Worm (Caenorhabditis elegans): ENCODE measurements around the gene srh-21.

Gene srh-21

DNA sequence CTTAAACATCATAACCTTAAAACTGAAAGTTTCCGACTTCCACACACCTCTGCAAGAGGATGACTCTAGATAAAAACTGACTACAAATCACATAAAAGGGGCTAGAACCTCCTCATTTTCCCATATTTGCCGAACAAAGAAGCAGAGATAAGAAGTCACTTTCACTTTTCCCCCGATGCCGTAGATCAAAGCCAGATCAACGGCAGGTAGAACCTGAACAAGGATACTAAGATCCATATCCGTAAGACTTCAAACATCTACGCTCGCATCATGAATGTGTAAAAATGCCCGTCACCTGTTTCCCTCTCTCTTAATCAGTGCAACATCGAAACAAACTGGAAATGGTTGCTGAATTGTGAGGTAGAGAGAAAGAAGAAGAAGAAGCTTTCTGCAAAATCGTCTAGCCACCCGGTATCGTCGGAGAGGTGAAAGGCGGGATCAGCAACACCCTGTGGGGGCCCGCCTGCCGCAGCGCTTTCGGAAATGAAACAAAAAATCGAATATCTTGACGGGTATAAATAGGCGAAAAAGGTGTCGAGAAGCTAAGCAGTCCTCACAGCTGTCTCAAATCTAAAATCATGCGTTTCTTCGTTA is 7.7 kb upstream of the srh-21 start, which contains the start of gene C02E7.6 (continued):
- no peak for TF ChIP-seq ceh-16 (tag; optimal IDR thresholded peaks at IDR 0.05)
- TF ChIP-seq pha-4 (tag; optimal IDR thresholded peaks at IDR 0.05), result no peak
- no peak for TF ChIP-seq hmg-11 (tag; optimal IDR thresholded peaks at IDR 0.05)

DNA sequence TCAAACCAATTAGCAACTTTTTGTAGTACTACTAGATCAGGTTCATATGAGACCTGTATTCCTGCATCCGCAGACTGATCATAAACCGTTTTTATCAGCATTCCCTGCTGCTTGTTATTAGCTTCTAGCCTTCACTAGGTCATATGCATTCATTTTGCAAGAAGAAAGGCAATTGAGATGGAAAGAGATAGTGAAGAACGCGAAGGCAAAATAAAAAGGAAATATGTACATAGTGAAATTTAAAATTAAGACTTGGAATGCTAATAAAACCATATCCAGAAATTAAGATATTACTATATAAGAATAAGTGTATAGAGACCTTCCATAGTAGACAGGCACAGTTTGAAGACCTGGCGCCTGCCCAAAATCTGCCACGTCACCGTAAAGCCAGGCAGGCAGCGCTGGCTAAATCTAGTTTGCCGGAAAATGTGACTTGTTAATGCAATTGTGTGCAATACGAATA is 5.8 kb upstream of the srh-21 start, which contains the start of the genes C02E7.8 and srh-23:
Gene C02E7.8 (minus strand): TSS at position 101 of the 463 bp plus-strand sequence.
Gene srh-23 (plus strand): TSS at position 413 of the 463 bp plus-strand sequence.
- no peak for TF ChIP-seq ZK546.5 (tag; optimal IDR thresholded peaks at IDR 0.05)
- TF ChIP-seq fkh-2 (tag; optimal IDR thresholded peaks at IDR 0.05), result no peak
- no peak for TF ChIP-seq ama-1 (optimal IDR thresholded peaks at IDR 0.05)
- no peak for TF ChIP-seq ceh-28 (tag; optimal IDR thresholded peaks at IDR 0.05)
- TF ChIP-seq ztf-11 (tag; optimal IDR thresholded peaks at IDR 0.05), result no peak
- TF ChIP-seq nhr-25 (tag; optimal IDR thresholded peaks at IDR 0.05), result no peak
- TF ChIP-seq fkh-10 (GFP tag; optimal IDR thresholded peaks at IDR 0.05), result no peak
- TF ChIP-seq zag-1 (tag; optimal IDR thresholded peaks at IDR 0.05), result no peak
- TF ChIP-seq jun-1 (tag; optimal IDR thresholded peaks at IDR 0.05), result no peak
- TF ChIP-seq snpc-4 (tag; optimal IDR thresholded peaks at IDR 0.05), result no peak
- TF ChIP-seq elt-2 (tag; optimal IDR thresholded peaks at IDR 0.05), result no peak
- no peak for TF ChIP-seq skn-1 (tag; optimal IDR thresholded peaks at IDR 0.05)
- no peak for TF ChIP-seq lsy-12 (tag; optimal IDR thresholded peaks at IDR 0.05)
- no peak for TF ChIP-seq nhr-28 (tag; optimal IDR thresholded peaks at IDR 0.05)
- no peak for TF ChIP-seq egl-5 (tag; optimal IDR thresholded peaks at IDR 0.05)
- TF ChIP-seq nhr-23 (tag; optimal IDR thresholded peaks at IDR 0.05), result no peak
- no peak for TF ChIP-seq lin-39 (tag; optimal IDR thresholded peaks at IDR 0.05)
- no peak for TF ChIP-seq tbx-2 (tag; optimal IDR thresholded peaks at IDR 0.05)

DNA sequence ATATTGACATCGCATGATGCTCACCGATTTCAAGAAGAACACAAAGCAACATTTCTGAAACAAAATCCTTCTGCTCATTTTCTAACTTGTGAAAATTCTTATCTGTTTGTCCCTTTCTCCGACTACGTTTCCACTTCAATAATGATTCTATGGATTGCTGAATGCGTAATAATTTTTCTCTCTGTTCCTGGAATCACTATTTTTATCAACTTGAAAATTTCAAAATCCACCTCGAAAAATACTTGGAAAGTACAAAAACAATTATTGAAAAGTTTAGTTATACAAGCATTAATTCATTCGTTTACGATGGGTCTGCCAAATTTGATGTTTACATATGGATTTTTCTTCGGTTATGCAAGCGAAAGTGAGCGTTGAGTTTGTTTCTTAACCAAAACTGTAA is 4.4 kb upstream of the srh-21 start, which contains the start of gene srh-22:
Gene srh-22 (plus strand): TSS at position 301 of the 400 bp plus-strand sequence.
- TF ChIP-seq mdl-1 (tag; optimal IDR thresholded peaks at IDR 0.05), result no peak

DNA sequence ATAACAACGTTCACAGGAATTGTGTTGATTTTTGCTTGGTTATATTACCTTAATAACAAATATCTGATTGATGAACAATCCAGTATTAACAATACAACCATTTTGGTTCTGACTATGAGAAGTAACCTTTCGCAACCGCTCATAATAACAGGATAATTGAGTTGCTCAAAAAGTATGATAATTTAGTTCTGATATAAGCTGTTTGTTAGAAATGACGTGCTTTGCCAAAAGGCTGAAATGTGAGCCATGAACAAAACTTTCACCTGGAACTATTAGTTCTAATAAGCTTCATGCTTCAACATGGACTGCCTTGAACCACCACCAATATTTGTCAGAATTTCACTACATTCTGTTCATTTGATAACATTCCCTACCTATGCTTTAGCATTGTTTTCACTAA is 1.9 kb upstream of the srh-21 start, which contains the start of gene srh-20:
Gene srh-20 (plus strand): TSS at position 301 of the 400 bp plus-strand sequence.
- TF ChIP-seq sea-2 (GFP tag; optimal IDR thresholded peaks at IDR 0.05) (no peak), elt-1 (tag; optimal IDR thresholded peaks at IDR 0.05) (no peak), fos-1 (tag; optimal IDR thresholded peaks at IDR 0.05) (no peak), zag-1 (tag; optimal IDR thresholded peaks at IDR 0.05) (no peak)

DNA sequence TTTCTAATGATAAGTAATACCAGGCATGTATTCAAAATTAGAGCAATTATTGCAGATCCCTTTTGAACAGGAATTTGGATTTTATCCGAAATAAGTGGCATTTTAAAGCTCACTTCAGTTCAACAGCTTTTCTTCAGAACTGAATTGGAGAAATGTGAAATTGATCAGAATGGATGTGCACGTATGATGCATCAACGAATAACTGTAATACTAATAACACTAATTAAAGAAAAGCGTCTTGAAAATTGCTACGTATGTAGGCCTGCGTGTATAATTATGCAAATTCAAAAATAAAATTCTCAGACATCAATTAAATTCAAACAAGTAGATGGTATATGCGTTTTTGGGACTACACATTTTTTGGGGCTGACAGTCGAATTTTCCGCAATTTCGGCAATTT is 3.4 kb downstream of the srh-21 start, which contains the start of gene str-205:
Gene str-205 (minus strand): TSS at position 101 of the 400 bp plus-strand sequence.
- TF ChIP-seq ceh-16 (tag; optimal IDR thresholded peaks at IDR 0.05) (no peak), daf-12 (tag; optimal IDR thresholded peaks at IDR 0.05) (no peak), nhr-76 (tag; optimal IDR thresholded peaks at IDR 0.05) (no peak), unc-39 (tag; optimal IDR thresholded peaks at IDR 0.05) (no peak), R02D3.7 (tag; optimal IDR thresholded peaks at IDR 0.05) (no peak), ztf-4 (tag; optimal IDR thresholded peaks at IDR 0.05) (no peak), nhr-28 (tag; optimal IDR thresholded peaks at IDR 0.05) (no peak), nhr-12 (tag; optimal IDR thresholded peaks at IDR 0.05) (no peak), elt-2 (tag; optimal IDR thresholded peaks at IDR 0.05) (no peak), mml-1 (tag; optimal IDR thresholded peaks at IDR 0.05) (no peak), nhr-237 (tag; optimal IDR thresholded peaks at IDR 0.05) (no peak), elt-1 (tag; optimal IDR thresholded peaks at IDR 0.05) (no peak), hmg-11 (tag; optimal IDR thresholded peaks at IDR 0.05) (no peak), nhr-25 (tag; optimal IDR thresholded peaks at IDR 0.05) (no peak), lin-15B (tag; optimal IDR thresholded peaks at IDR 0.05) (no peak), nhr-23 (tag; optimal IDR thresholded peaks at IDR 0.05) (no peak), nhr-67 (tag; optimal IDR thresholded peaks at IDR 0.05) (no peak), ZK546.5 (tag; optimal IDR thresholded peaks at IDR 0.05) (no peak)
